Fruit fly (Drosophila melanogaster) whole organism, wandering third instar larva: ENCODE measurements around the gene Traf4.

ENCODE experiments used
- CG9705 ChIP-seq: fragments of 200-800 bp; sonication (Bioruptor generic); optimal IDR thresholded peaks from 2 replicates; lab custom pipeline; 2018; ENCODE audit warnings: missing biosample characterization, mild to moderate bottlenecking, missing genetic modification characterization
- CrebA ChIP-seq: fragments of 200-800 bp; sonication (Bioruptor generic); optimal IDR thresholded peaks from 2 replicates; lab custom pipeline; 2016; ENCODE audit warnings: missing biosample characterization, mild to moderate bottlenecking, missing genetic modification characterization, borderline replicate concordance
- Dfd ChIP-seq: fragments of >200 bp; optimal IDR thresholded peaks from 2 replicates; lab custom pipeline; 2017; ENCODE audit warnings: missing biosample characterization, missing genetic modification characterization
- Myc ChIP-seq: fragments of >200 bp; optimal IDR thresholded peaks from 2 replicates; lab custom pipeline; 2017
- N ChIP-seq: fragments of >200 bp; optimal IDR thresholded peaks from 2 replicates; lab custom pipeline; 2018; ENCODE audit warnings: missing biosample characterization, missing external identifiers, missing genetic modification characterization
- br ChIP-seq: fragments of 200-800 bp; sonication (Bioruptor generic); optimal IDR thresholded peaks from 2 replicates; lab custom pipeline; 2016; ENCODE audit warnings: missing biosample characterization, missing genetic modification characterization
- ey ChIP-seq: fragments of 200-800 bp; sonication (Bioruptor generic); optimal IDR thresholded peaks from 2 replicates; lab custom pipeline; 2016; ENCODE audit warnings: missing biosample characterization, missing genetic modification characterization
- usp ChIP-seq: fragments of >200 bp; optimal IDR thresholded peaks from 2 replicates; lab custom pipeline; 2017; ENCODE audit warnings: missing biosample characterization, missing genetic modification characterization

- no peak for TF ChIP-seq CG9705 (GFP tag; lab: Kevin White, UChicago)
- peak; percentile 13 for TF ChIP-seq ey
- TF ChIP-seq Dfd (GFP tag; lab: Kevin White, UChicago), result no peak
- TF ChIP-seq CrebA (GFP tag; lab: Kevin White, UChicago), result no peak
- no peak for TF ChIP-seq Myc (lab: Kevin White, UChicago)
- TF ChIP-seq N (GFP tag; lab: Kevin White, UChicago), result no peak
- TF ChIP-seq br (GFP tag; lab: Kevin White, UChicago), result no peak
- TF ChIP-seq usp (GFP tag; lab: Kevin White, UChicago), result no peak
Measured at dm6 chr2L:4416089-4416488, 54.4 kb downstream of the Traf4 start.
